Fruit fly (Drosophila melanogaster): Measurements from ENCODE around the gene anne.

dm6 chr4:129644-130272, 2.3 kb upstream of the anne start, which contains the start of gene Ank:
- no peak for TF ChIP-seq h (optimal IDR thresholded peaks at IDR 0.05)
- TF ChIP-seq Sin3A (optimal IDR thresholded peaks at IDR 0.05) = no peak
- no peak for TF ChIP-seq insv (optimal IDR thresholded peaks at IDR 0.05)
- no peak for TF ChIP-seq psq (optimal IDR thresholded peaks at IDR 0.05)
- TF ChIP-seq Myc (optimal IDR thresholded peaks at IDR 0.05) = no peak
